Worm (Caenorhabditis elegans): ENCODE measurements around the gene dli-1.

ce11 chrIV:13085675-13086074 is 12.9 kb downstream of the dli-1 start:
- TF ChIP-seq lin-39 (tag; optimal IDR thresholded peaks at IDR 0.05) (no peak), daf-16 (GFP tag; optimal IDR thresholded peaks at IDR 0.05) (no peak), daf-16 (tag; optimal IDR thresholded peaks at IDR 0.05) (no peak), pqm-1 (tag; optimal IDR thresholded peaks at IDR 0.05) (no peak), skn-1 (tag; optimal IDR thresholded peaks at IDR 0.05) (no peak), F37D6.2 (tag; optimal IDR thresholded peaks at IDR 0.05) (no peak), dve-1 (tag; optimal IDR thresholded peaks at IDR 0.05; ENCODE audit: insufficient read depth) (no peak), pha-4 (GFP tag; IDR thresholded peaks at IDR 0.05) (no peak), pha-4 (tag; optimal IDR thresholded peaks at IDR 0.05) (no peak), nhr-28 (tag; optimal IDR thresholded peaks at IDR 0.05) (no peak), duxl-1 (tag; optimal IDR thresholded peaks at IDR 0.05; ENCODE audit: poor library complexity) (no peak), ama-1 (optimal IDR thresholded peaks at IDR 0.05) (no peak), zfp-2 (tag; optimal IDR thresholded peaks at IDR 0.05) (no peak)

All from whole organism, L4 larva.